Worm (Caenorhabditis elegans): ENCODE results near the gene spp-18.

The spp-18 gene

DNA sequence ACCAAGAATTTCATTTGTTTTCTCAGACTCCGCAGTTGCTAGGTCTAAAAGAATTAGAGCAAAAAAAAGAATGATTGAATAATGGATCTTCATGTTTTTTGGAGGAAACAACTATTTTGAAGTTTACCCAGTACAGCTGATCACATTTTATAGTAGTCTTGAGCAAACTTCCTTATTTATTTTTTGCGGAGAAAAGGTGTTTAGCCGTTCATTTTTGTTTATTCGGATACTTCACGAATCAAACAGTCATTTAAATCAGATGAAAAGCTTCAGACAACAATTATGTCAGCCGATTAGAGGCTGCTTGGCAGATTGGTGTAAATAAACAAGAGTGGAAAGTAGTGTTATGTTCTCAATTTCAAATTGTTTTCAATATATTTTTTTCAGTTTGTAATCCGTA is 30.8 kb downstream of the spp-18 start, which contains the start of gene W09C2.8:
TSS of gene W09C2.8 (minus strand) at position 101 of the 400 bp plus-strand sequence.
- TF ChIP-seq ceh-36 (tag; optimal IDR thresholded peaks at IDR 0.05) (no peak), B0310.2 (tag; optimal IDR thresholded peaks at IDR 0.05) (no peak), hmbx-1 (tag; optimal IDR thresholded peaks at IDR 0.05) (no peak), tra-4 (tag; optimal IDR thresholded peaks at IDR 0.05) (no peak), hnd-1 (tag; optimal IDR thresholded peaks at IDR 0.05) (no peak), ets-7 (tag; optimal IDR thresholded peaks at IDR 0.05) (no peak), pes-1 (GFP tag; IDR thresholded peaks at IDR 0.05) (no peak), ceh-13 (GFP tag; optimal IDR thresholded peaks at IDR 0.05) (no peak), aly-1 (tag; optimal IDR thresholded peaks at IDR 0.05) (no peak), scrt-1 (GFP tag; IDR thresholded peaks at IDR 0.05) (no peak), tbx-11 (GFP tag; IDR thresholded peaks at IDR 0.05) (no peak), sea-1 (GFP tag; conservative IDR thresholded peaks at IDR 0.05) (no peak), flt-1 (GFP tag; IDR thresholded peaks at IDR 0.05) (no peak), tbx-37 (GFP tag; conservative IDR thresholded peaks at IDR 0.05) (no peak)

DNA sequence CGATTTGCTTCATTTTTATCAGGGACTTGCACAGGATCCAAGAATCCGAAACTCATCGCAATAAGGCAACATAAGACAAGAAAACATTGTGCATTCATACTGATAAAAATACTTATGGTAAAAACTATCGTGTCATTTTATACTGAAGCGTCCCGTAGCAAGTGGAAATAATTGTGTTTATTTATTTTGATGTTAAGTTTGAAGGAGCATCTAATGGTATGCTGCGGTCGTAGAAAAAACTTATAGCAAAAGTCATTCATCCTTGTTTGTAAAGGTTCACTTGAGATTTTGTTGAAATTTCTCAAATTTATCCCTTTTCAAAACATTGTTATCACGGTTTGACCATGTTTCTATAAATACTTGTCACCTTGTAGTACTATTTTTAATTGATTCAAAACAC is 31.5 kb downstream of the spp-18 start, which contains the start of gene W09C2.10:
TSS of gene W09C2.10 (minus strand) at position 101 of the 400 bp plus-strand sequence.
- TF ChIP-seq aly-1 (tag; optimal IDR thresholded peaks at IDR 0.05) (no peak), ets-7 (tag; optimal IDR thresholded peaks at IDR 0.05) (no peak)

DNA sequence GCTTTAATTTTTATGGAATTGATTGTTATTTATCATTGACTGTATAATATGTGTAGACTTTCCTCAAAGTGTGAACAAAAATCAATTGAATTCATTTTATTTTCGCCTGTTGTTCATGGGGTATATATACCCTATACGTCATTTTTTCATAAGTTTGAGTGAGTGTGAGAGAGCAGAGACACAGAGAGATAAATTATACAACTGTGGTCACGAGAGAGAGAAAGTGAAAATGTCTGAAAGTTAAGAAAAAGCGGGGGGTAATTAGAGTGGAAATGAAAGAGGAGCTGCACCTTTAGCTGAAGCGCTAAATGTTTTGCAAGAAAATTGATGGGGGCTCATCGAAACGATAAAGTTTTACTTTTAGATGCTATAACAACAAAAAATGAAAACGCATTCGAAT is 32.3 kb downstream of the spp-18 start:
- TF ChIP-seq ceh-13 (GFP tag; optimal IDR thresholded peaks at IDR 0.05) (no peak), F13C5.2 (tag; optimal IDR thresholded peaks at IDR 0.05) (no peak), B0310.2 (tag; optimal IDR thresholded peaks at IDR 0.05) (no peak), ets-7 (tag; optimal IDR thresholded peaks at IDR 0.05) (no peak), hnd-1 (tag; optimal IDR thresholded peaks at IDR 0.05) (no peak), tra-4 (tag; optimal IDR thresholded peaks at IDR 0.05) (no peak), flt-1 (GFP tag; IDR thresholded peaks at IDR 0.05) (no peak), aly-1 (tag; optimal IDR thresholded peaks at IDR 0.05) (no peak), ama-1 (optimal IDR thresholded peaks at IDR 0.05) (no peak), tbx-11 (GFP tag; IDR thresholded peaks at IDR 0.05) (no peak), scrt-1 (GFP tag; IDR thresholded peaks at IDR 0.05) (no peak)

DNA sequence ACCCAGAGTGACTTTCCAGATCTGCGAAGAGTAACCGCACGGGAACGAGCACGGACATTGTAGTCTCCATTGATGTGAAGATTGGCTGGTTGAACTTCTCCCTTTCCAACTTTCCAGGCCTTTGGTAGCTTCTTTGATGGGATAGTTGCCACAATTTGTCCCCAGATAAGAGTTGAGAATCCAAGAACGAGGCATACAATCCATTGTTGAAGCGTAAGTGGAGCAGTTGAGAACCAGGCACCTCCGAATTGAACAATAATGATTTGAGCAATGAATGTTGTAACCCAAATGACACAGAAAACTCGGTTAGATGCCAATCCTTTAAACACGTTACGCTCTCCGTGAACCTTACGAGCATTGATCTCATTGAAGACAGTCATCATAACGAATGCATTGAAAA is 33.5 kb downstream of the spp-18 start:
- no peak for TF ChIP-seq ceh-13 (GFP tag; optimal IDR thresholded peaks at IDR 0.05)
- TF ChIP-seq B0310.2 (tag; optimal IDR thresholded peaks at IDR 0.05): no peak
- TF ChIP-seq flt-1 (GFP tag; IDR thresholded peaks at IDR 0.05): no peak
- TF ChIP-seq ceh-36 (tag; optimal IDR thresholded peaks at IDR 0.05): no peak
- no peak for TF ChIP-seq scrt-1 (GFP tag; IDR thresholded peaks at IDR 0.05)
- no peak for TF ChIP-seq ama-1 (optimal IDR thresholded peaks at IDR 0.05)
- no peak for TF ChIP-seq hmbx-1 (tag; optimal IDR thresholded peaks at IDR 0.05)
- TF ChIP-seq ets-7 (tag; optimal IDR thresholded peaks at IDR 0.05): no peak
- no peak for TF ChIP-seq hmg-4 (GFP tag; optimal IDR thresholded peaks at IDR 0.05)
- TF ChIP-seq sea-1 (GFP tag; conservative IDR thresholded peaks at IDR 0.05): no peak
- no peak for TF ChIP-seq hnd-1 (tag; optimal IDR thresholded peaks at IDR 0.05)
- no peak for TF ChIP-seq tra-4 (tag; optimal IDR thresholded peaks at IDR 0.05)
- TF ChIP-seq tbx-11 (GFP tag; IDR thresholded peaks at IDR 0.05): no peak
- TF ChIP-seq tbx-37 (GFP tag; conservative IDR thresholded peaks at IDR 0.05): no peak
- TF ChIP-seq pes-1 (GFP tag; IDR thresholded peaks at IDR 0.05): no peak
- no peak for TF ChIP-seq aly-1 (tag; optimal IDR thresholded peaks at IDR 0.05)
- no peak for TF ChIP-seq F13C5.2 (tag; optimal IDR thresholded peaks at IDR 0.05)

DNA sequence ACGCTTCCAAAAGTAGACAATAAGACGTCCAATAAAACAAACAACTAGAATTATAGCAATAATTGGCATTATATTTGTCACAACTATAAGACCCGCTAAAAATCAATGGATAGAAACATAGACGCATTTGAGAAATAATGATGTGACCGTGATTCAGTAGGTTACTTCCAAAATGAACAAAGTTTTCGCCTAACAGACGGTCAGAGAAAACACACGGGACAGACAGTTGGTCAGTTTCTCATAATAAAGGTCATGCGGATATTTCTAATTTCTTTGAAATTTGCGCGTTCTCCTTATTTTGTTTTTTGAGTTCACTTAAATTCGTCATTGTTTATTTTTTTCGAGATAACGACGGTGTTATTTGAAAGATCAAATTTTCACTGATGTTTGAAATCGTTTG is 38.1 kb downstream of the spp-18 start:
- no peak for TF ChIP-seq tbx-11 (GFP tag; IDR thresholded peaks at IDR 0.05)
- TF ChIP-seq ceh-36 (tag; optimal IDR thresholded peaks at IDR 0.05): no peak
- no peak for TF ChIP-seq sea-1 (GFP tag; conservative IDR thresholded peaks at IDR 0.05)
- no peak for TF ChIP-seq tra-4 (tag; optimal IDR thresholded peaks at IDR 0.05)
- TF ChIP-seq aly-1 (tag; optimal IDR thresholded peaks at IDR 0.05): no peak
- no peak for TF ChIP-seq ceh-13 (GFP tag; optimal IDR thresholded peaks at IDR 0.05)
- no peak for TF ChIP-seq scrt-1 (GFP tag; IDR thresholded peaks at IDR 0.05)
- TF ChIP-seq ets-7 (tag; optimal IDR thresholded peaks at IDR 0.05): no peak
- TF ChIP-seq hmg-4 (GFP tag; optimal IDR thresholded peaks at IDR 0.05): no peak
- TF ChIP-seq tbx-37 (GFP tag; conservative IDR thresholded peaks at IDR 0.05): no peak
- no peak for TF ChIP-seq flt-1 (GFP tag; IDR thresholded peaks at IDR 0.05)
- TF ChIP-seq hmbx-1 (tag; optimal IDR thresholded peaks at IDR 0.05): no peak
- no peak for TF ChIP-seq pes-1 (GFP tag; IDR thresholded peaks at IDR 0.05)
- no peak for TF ChIP-seq ama-1 (optimal IDR thresholded peaks at IDR 0.05)
- TF ChIP-seq F13C5.2 (tag; optimal IDR thresholded peaks at IDR 0.05): no peak
- no peak for TF ChIP-seq hnd-1 (tag; optimal IDR thresholded peaks at IDR 0.05)
- TF ChIP-seq B0310.2 (tag; optimal IDR thresholded peaks at IDR 0.05): no peak

DNA sequence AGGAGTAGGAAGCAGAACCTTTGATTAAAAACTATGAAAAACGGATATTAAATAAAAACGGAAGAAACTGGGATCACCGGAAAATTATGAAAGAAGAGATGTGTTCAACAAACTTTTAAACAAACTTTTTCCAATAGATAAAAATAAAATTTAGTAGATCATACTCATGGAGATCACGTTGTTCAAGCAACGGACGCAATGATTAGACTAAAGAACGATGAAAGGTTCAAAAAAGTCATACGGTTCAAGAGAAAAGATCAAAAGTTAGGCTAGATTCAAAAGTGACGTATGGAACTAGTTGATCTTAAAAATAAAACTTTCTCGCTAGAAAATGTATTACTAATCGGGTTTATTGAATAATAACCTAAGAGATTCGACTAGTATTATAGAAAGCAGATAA is 38.6 kb downstream of the spp-18 start:
- no peak for TF ChIP-seq ceh-13 (GFP tag; optimal IDR thresholded peaks at IDR 0.05)
- no peak for TF ChIP-seq scrt-1 (GFP tag; IDR thresholded peaks at IDR 0.05)
- no peak for TF ChIP-seq sea-1 (GFP tag; conservative IDR thresholded peaks at IDR 0.05)
- TF ChIP-seq pes-1 (GFP tag; IDR thresholded peaks at IDR 0.05): no peak
- no peak for TF ChIP-seq B0310.2 (tag; optimal IDR thresholded peaks at IDR 0.05)
- no peak for TF ChIP-seq F13C5.2 (tag; optimal IDR thresholded peaks at IDR 0.05)
- no peak for TF ChIP-seq hmbx-1 (tag; optimal IDR thresholded peaks at IDR 0.05)
- TF ChIP-seq hnd-1 (tag; optimal IDR thresholded peaks at IDR 0.05): no peak
- TF ChIP-seq flt-1 (GFP tag; IDR thresholded peaks at IDR 0.05): no peak
- TF ChIP-seq ceh-36 (tag; optimal IDR thresholded peaks at IDR 0.05): no peak

DNA sequence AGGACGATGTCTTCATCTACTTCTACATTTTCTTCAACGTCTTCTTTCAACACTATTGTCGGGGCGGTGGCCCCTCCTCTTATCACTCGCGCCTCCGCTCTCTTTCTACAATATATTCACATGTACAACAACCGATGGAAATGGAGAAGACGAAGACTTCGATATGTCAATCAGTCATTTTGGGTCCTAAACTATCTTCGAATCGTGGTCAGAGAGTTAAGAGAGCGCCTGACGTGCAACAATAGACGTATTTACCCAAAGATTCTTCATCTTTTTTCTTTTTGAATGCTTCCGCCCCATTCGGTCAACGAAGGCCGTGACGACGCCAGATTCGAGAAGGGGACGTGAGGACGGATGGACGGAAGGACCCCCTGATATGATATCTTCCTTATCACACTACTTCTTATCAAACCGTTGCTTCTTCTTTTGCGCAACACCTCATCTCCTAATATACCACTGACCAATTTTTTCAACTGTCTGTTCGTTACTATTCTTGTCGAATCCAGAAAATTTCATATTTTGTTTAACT is 39.5 kb downstream of the spp-18 start:
- TF ChIP-seq hmbx-1 (tag; optimal IDR thresholded peaks at IDR 0.05) (no peak), F13C5.2 (tag; optimal IDR thresholded peaks at IDR 0.05) (no peak), ceh-36 (tag; optimal IDR thresholded peaks at IDR 0.05) (no peak), tra-4 (tag; optimal IDR thresholded peaks at IDR 0.05) (no peak), ceh-13 (GFP tag; optimal IDR thresholded peaks at IDR 0.05) (no peak), hmg-4 (GFP tag; optimal IDR thresholded peaks at IDR 0.05) (no peak), flt-1 (GFP tag; IDR thresholded peaks at IDR 0.05) (no peak), sea-1 (GFP tag; conservative IDR thresholded peaks at IDR 0.05) (no peak), ama-1 (optimal IDR thresholded peaks at IDR 0.05) (no peak), aly-1 (tag; optimal IDR thresholded peaks at IDR 0.05) (no peak), ets-7 (tag; optimal IDR thresholded peaks at IDR 0.05) (no peak), hnd-1 (tag; optimal IDR thresholded peaks at IDR 0.05) (no peak), scrt-1 (GFP tag; IDR thresholded peaks at IDR 0.05) (no peak), pes-1 (GFP tag; IDR thresholded peaks at IDR 0.05) (no peak), tbx-37 (GFP tag; conservative IDR thresholded peaks at IDR 0.05) (no peak), tbx-11 (GFP tag; IDR thresholded peaks at IDR 0.05) (no peak), B0310.2 (tag; optimal IDR thresholded peaks at IDR 0.05) (no peak)

Data from whole organism, early embryonic.